Fruit fly (Drosophila melanogaster): ENCODE data around the gene CG46439.
A peak's percentile ranks its signal among the peaks of the same experiment; 100 is the strongest.

Gene CG46439

dm6 chr3L:11120419-11120958 is 24.4 kb upstream of the CG46439 start, which contains the start of the genes FoxK and mRpL2:
FoxK (minus strand) TSS chr3L:11120783.
mRpL2 (plus strand) TSS chr3L:11120847.
- TF ChIP-seq foxo (GFP tag; optimal IDR thresholded peaks at IDR 0.05) (peak; percentile 25 to 56), Dif (GFP tag; optimal IDR thresholded peaks at IDR 0.05; ENCODE audit: partially characterized antibody) (peak; percentile 1), usp (GFP tag; optimal IDR thresholded peaks at IDR 0.05) (no peak), ey (GFP tag; optimal IDR thresholded peaks at IDR 0.05) (no peak), Dfd (GFP tag; optimal IDR thresholded peaks at IDR 0.05) (no peak), CrebA (GFP tag; optimal IDR thresholded peaks at IDR 0.05; ENCODE audit: borderline replicate concordance) (no peak), tai (GFP tag; optimal IDR thresholded peaks at IDR 0.05) (no peak), Hnf4 (GFP tag; optimal IDR thresholded peaks at IDR 0.05) (peak; percentile 46), dsf (GFP tag; optimal IDR thresholded peaks at IDR 0.05; ENCODE audit: borderline replicate concordance) (peak; percentile 41), h (GFP tag; optimal IDR thresholded peaks at IDR 0.05) (no peak), Mio (GFP tag; optimal IDR thresholded peaks at IDR 0.05) (no peak), CG9705 (GFP tag; optimal IDR thresholded peaks at IDR 0.05) (peak; percentile 9), Hr83 (GFP tag; optimal IDR thresholded peaks at IDR 0.05; ENCODE audit: poor library complexity, severe bottlenecking) (no peak), dl (GFP tag; optimal IDR thresholded peaks at IDR 0.05; ENCODE audit: insufficient read depth in 1 of 2, partially characterized antibody in 2 of 2) (no peak), Vsx2 (GFP tag; optimal IDR thresholded peaks at IDR 0.05; ENCODE audit: partially characterized antibody) (no peak), Myc (optimal IDR thresholded peaks at IDR 0.05) (peak; percentile 9), HLH106 (tag; optimal IDR thresholded peaks at IDR 0.05) (peak; percentile 25), brk (GFP tag; optimal IDR thresholded peaks at IDR 0.05) (peak; percentile 37), Hr78 (GFP tag; optimal IDR thresholded peaks at IDR 0.05) (no peak), br (GFP tag; optimal IDR thresholded peaks at IDR 0.05) (no peak), Jra (GFP tag; optimal IDR thresholded peaks at IDR 0.05) (peak; percentile 14), Abd-B (GFP tag; optimal IDR thresholded peaks at IDR 0.05) (no peak), psq (GFP tag; optimal IDR thresholded peaks at IDR 0.05) (peak; percentile 55), N (GFP tag; optimal IDR thresholded peaks at IDR 0.05) (no peak), sv (GFP tag; optimal IDR thresholded peaks at IDR 0.05) (no peak), lola (GFP tag; optimal IDR thresholded peaks at IDR 0.05) (no peak), woc (GFP tag; optimal IDR thresholded peaks at IDR 0.05) (peak; percentile 27), pan (optimal IDR thresholded peaks at IDR 0.05) (no peak), Rel (GFP tag; optimal IDR thresholded peaks at IDR 0.05) (peak; percentile 87), Rel (tag; optimal IDR thresholded peaks at IDR 0.05) (peak; percentile 78), jim (GFP tag; optimal IDR thresholded peaks at IDR 0.05) (no peak), OdsH (GFP tag; optimal IDR thresholded peaks at IDR 0.05) (no peak), fru (GFP tag; optimal IDR thresholded peaks at IDR 0.05) (peak; percentile 24), CG32264 (GFP tag; optimal IDR thresholded peaks at IDR 0.05) (peak; percentile 12), sage (GFP tag; optimal IDR thresholded peaks at IDR 0.05) (peak; percentile 82), Sp1 (GFP tag; optimal IDR thresholded peaks at IDR 0.05) (peak; percentile 81), GATAd (GFP tag; optimal IDR thresholded peaks at IDR 0.05) (no peak), rgr (GFP tag; optimal IDR thresholded peaks at IDR 0.05) (peak; percentile 38), dmrt93B (GFP tag; optimal IDR thresholded peaks at IDR 0.05) (no peak)

- TF ChIP-seq psq (GFP tag; optimal IDR thresholded peaks at IDR 0.05) (peak; percentile 18), N (GFP tag; optimal IDR thresholded peaks at IDR 0.05) (peak; percentile 82), h (GFP tag; optimal IDR thresholded peaks at IDR 0.05) (peak; percentile 34), sv (GFP tag; optimal IDR thresholded peaks at IDR 0.05) (peak; percentile 3), Myc (optimal IDR thresholded peaks at IDR 0.05) (no peak), CrebA (GFP tag; optimal IDR thresholded peaks at IDR 0.05; ENCODE audit: borderline replicate concordance) (no peak), jim (GFP tag; optimal IDR thresholded peaks at IDR 0.05) (peak; percentile 12)
Measured at dm6 chr3L:11119901-11120418, 23.9 kb upstream of the CG46439 start.
